Worm (Caenorhabditis elegans) whole organism, midembryonic: ENCODE data around the gene H04D03.4.
A peak's percentile ranks its signal among the peaks of the same experiment; 100 is the strongest.
"Not testable (repeated sequence)": the region's sequence is repeated elsewhere in the genome, so short reads cannot be mapped to it uniquely, and the experiment has no call there.

ENCODE experiments used
- T22C8.4 ChIP-seq: fragments of 200-800 bp; sonication (Bioruptor generic); IDR thresholded peaks from 2 replicates; pipeline ENCODE4 v1.3.6; 2022; ENCODE audit warnings: missing genetic modification characterization, missing compliant biosample characterization
- cog-1 ChIP-seq: sonication (generic microtip); optimal IDR thresholded peaks from 2 replicates; lab custom pipeline; 2016; ENCODE audit warnings: missing genetic modification characterization, missing compliant biosample characterization
- flt-1 ChIP-seq: fragments of 200-800 bp; sonication (Bioruptor generic); IDR thresholded peaks from 2 replicates; pipeline ENCODE4 v1.3.6; 2022; ENCODE audit warnings: missing genetic modification characterization, missing compliant biosample characterization
- klf-2 ChIP-seq: fragments of 200-800 bp; sonication (Bioruptor generic); conservative IDR thresholded peaks from 2 replicates; pipeline ENCODE4 v1.3.6; 2022; ENCODE audit warnings: missing genetic modification reagents, missing genetic modification characterization, missing compliant biosample characterization
- med-1 ChIP-seq: sonication (generic microtip); optimal IDR thresholded peaks from 2 replicates; lab custom pipeline; 2017; ENCODE audit warnings: missing genetic modification characterization, mild to moderate bottlenecking, missing compliant biosample characterization, antibody characterized with exemption, missing genetic modification reagents; ENCODE audit not compliant: insufficient read depth
- ref-1 ChIP-seq: fragments of 200-800 bp; sonication (Bioruptor generic); conservative IDR thresholded peaks from 2 replicates; pipeline ENCODE4 v1.3.6; 2022; ENCODE audit warnings: missing genetic modification reagents, missing genetic modification characterization, missing compliant biosample characterization
- tab-1 ChIP-seq: fragments of 200-800 bp; sonication (Bioruptor generic); IDR thresholded peaks from 2 replicates; pipeline ENCODE4 v1.3.6; 2022; ENCODE audit warnings: missing genetic modification characterization, missing compliant biosample characterization
- ztf-23 ChIP-seq: fragments of 200-800 bp; sonication (Bioruptor generic); IDR thresholded peaks from 2 replicates; pipeline ENCODE4 v1.3.6; 2022; ENCODE audit warnings: missing genetic modification reagents, missing genetic modification characterization, missing compliant biosample characterization
- ztf-29 ChIP-seq: fragments of 200-800 bp; sonication (Bioruptor generic); IDR thresholded peaks from 2 replicates; pipeline ENCODE4 v1.3.6; 2022; ENCODE audit warnings: missing genetic modification reagents, missing genetic modification characterization, missing compliant biosample characterization

The H04D03.4 gene

DNA sequence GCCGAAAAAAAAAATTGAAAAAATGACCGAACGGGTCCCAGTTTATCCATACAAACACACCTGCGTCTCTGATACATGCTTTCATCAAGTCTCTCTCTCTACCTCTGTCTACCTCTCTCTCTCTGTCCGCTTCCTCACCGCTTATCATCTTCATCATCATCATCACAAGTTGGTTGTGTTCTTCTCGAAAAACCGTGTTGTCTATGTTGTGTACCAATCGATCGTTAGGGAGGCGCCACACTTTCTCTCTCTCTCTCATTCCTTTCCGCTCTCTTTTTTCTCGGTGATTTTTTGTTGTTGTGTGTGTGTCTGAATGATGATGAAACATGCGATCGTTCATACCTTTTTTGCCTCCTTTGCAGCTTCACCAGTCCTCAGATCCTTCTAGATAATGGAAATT lies 12.7 kb upstream of the H04D03.4 start:
- TF ChIP-seq ztf-23 (GFP tag; lab: Robert Waterston, UW) (no peak), med-1 (GFP tag; lab: Kevin White, UChicago) (no peak), cog-1 (tag; lab: Kevin White, UChicago) (no peak), klf-2 (GFP tag; lab: Robert Waterston, UW) (no peak), tab-1 (GFP tag; lab: Robert Waterston, UW) (no peak), T22C8.4 (no peak), ztf-29 (GFP tag; lab: Robert Waterston, UW) (no peak), flt-1 (GFP tag; lab: Robert Waterston, UW) (no peak), ref-1 (GFP tag; lab: Robert Waterston, UW) (no peak)

DNA sequence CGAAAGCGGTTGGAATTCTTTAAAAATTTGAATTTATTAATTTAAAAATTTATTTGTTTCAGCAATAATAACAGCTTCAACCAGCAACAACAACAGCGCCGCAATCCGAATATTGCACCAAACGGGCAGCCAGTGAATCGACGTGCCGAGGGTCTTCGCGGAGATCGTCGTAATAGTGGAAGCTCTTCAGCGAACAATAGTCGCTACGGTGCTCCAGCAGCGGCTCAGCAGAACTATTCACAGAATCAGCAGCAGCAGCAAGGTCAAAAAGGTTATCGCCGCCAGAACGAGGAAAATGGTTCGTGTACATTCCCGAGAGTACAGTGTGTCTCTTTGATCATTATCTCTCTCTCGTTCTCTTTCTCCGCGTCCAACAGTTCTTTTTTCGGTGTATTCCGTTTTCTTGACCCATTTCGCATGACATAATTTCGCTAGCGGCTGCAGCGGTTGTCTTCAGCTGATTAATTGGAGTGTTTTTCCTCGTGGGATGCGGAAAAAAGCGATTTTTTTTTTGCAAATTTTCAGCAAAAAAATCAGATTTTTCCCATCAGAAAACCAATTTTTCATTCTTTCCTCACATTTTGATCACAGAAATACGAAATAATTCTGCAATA lies 12.1 kb upstream of the H04D03.4 start:
- TF ChIP-seq flt-1 (GFP tag; lab: Robert Waterston, UW) (no peak), cog-1 (tag; lab: Kevin White, UChicago) (no peak), ztf-29 (GFP tag; lab: Robert Waterston, UW) (no peak), T22C8.4 (no peak), klf-2 (GFP tag; lab: Robert Waterston, UW) (no peak), ref-1 (GFP tag; lab: Robert Waterston, UW) (no peak), tab-1 (GFP tag; lab: Robert Waterston, UW) (no peak), med-1 (GFP tag; lab: Kevin White, UChicago) (no peak)

DNA sequence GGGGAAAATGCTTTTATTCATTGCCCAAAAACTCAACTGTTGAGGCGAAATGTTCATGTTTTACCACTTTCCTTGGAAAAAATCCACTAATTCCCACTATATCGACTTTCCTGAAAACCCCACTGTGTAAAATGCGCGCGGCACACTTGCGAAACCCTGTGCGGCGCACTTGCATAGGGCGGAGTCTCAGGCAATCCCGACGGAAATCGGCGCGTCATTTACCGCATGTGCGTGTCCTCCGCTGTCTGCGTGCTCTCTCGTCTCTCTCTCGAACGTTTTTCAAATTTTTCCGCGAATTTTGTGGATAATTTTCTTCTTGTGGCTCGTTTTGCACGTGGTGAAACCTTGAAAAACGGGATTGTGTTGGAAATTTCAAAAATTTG lies 10.2 kb upstream of the H04D03.4 start, which contains the start of gene atx-2:
TSS of gene atx-2 (plus strand) at position 226 of the 383 bp plus-strand sequence.
- TF ChIP-seq tab-1 (GFP tag; lab: Robert Waterston, UW), result peak; percentile 98
- peak; percentile 98 for TF ChIP-seq ztf-23 (GFP tag; lab: Robert Waterston, UW)
- TF ChIP-seq cog-1 (tag; lab: Kevin White, UChicago), result peak; percentile 95
- TF ChIP-seq flt-1 (GFP tag; lab: Robert Waterston, UW), result peak; percentile 99
- TF ChIP-seq med-1 (GFP tag; lab: Kevin White, UChicago), result peak; percentile 99
- peak; percentile 98 for TF ChIP-seq ztf-29 (GFP tag; lab: Robert Waterston, UW)
- peak; percentile 98 for TF ChIP-seq T22C8.4
- peak; percentile 99 for TF ChIP-seq klf-2 (GFP tag; lab: Robert Waterston, UW)
- TF ChIP-seq ref-1 (GFP tag; lab: Robert Waterston, UW), result peak; percentile 91

DNA sequence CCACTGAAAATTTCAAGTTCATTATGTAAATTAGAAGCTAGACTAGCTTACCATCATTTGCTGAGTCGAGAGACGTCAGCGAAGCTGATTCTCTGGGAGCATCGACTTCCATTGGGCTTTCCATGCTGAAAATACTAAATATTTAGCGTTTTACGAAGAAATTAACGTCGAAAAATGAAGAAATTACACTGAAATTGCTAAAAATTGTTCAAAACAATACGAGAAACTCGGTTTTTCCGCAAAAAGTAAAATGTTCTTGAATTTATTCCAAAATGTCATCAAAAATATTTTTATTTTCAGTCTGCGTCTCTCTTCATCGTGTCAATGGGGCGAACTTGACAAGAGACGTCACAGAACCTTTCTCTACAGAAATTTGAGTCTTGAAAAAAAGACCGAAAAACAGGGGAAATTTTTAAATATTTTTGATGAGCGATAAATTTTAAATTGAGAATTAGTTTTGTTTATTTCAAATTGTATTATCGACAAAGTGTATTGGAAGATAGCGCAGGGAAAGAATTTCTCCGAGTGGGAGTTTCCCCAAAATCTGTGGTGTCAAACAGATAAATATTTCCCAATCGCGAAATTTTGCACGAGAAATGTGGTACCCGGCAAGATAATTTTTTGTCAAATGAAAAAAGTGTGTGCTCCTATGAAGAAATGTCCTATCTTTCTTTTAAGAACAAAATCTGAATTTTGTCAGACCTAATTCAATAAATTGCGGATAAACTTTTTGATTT lies 9.7 kb upstream of the H04D03.4 start, which contains the start of gene ecps-1:
TSS of gene ecps-1 (minus strand) at position 125 of the 737 bp plus-strand sequence.
- 0 out of 2 replicates have a peak, but pooled peaks have one; percentile 6 for TF ChIP-seq T22C8.4
- TF ChIP-seq flt-1 (GFP tag; lab: Robert Waterston, UW), result peak; percentile 77
- peak; percentile 90 for TF ChIP-seq ztf-23 (GFP tag; lab: Robert Waterston, UW)
- TF ChIP-seq med-1 (GFP tag; lab: Kevin White, UChicago), result no peak
- peak; percentile 59 for TF ChIP-seq cog-1 (tag; lab: Kevin White, UChicago)
- no peak for TF ChIP-seq ref-1 (GFP tag; lab: Robert Waterston, UW)
- TF ChIP-seq ztf-29 (GFP tag; lab: Robert Waterston, UW), result 0 out of 2 replicates have a peak, but pooled peaks have one; percentile 39
- TF ChIP-seq klf-2 (GFP tag; lab: Robert Waterston, UW), result peak; percentile 79
- TF ChIP-seq tab-1 (GFP tag; lab: Robert Waterston, UW), result no peak

DNA sequence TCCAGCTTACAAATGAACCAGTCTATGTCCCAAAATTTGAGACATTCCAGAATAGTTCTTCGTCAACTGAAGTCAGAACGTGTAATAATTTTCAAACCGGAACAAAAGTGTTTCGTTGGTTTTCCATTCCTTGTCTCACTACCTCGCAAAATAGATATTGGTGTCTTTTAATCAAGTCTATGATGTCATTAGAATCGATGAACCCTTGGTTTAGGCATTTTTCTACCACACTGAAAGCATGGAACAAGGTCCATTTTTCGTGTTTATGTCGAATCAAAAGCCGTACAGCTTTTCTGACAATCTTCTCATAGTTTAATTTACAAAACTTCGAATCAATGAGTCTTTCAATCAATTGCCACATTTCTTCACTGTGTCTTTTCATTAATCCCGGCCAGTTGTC lies 4.2 kb downstream of the H04D03.4 start, which contains the start of gene H04D03.7:
TSS of gene H04D03.7 (minus strand) at position 101 of the 400 bp plus-strand sequence.
- TF ChIP-seq tab-1 (GFP tag; lab: Robert Waterston, UW) (no peak), med-1 (GFP tag; lab: Kevin White, UChicago) (no peak), ztf-23 (GFP tag; lab: Robert Waterston, UW) (no peak), T22C8.4 (no peak), cog-1 (tag; lab: Kevin White, UChicago) (no peak), klf-2 (GFP tag; lab: Robert Waterston, UW) (no peak), ztf-29 (GFP tag; lab: Robert Waterston, UW) (no peak), flt-1 (GFP tag; lab: Robert Waterston, UW) (no peak), ref-1 (GFP tag; lab: Robert Waterston, UW) (no peak)

DNA sequence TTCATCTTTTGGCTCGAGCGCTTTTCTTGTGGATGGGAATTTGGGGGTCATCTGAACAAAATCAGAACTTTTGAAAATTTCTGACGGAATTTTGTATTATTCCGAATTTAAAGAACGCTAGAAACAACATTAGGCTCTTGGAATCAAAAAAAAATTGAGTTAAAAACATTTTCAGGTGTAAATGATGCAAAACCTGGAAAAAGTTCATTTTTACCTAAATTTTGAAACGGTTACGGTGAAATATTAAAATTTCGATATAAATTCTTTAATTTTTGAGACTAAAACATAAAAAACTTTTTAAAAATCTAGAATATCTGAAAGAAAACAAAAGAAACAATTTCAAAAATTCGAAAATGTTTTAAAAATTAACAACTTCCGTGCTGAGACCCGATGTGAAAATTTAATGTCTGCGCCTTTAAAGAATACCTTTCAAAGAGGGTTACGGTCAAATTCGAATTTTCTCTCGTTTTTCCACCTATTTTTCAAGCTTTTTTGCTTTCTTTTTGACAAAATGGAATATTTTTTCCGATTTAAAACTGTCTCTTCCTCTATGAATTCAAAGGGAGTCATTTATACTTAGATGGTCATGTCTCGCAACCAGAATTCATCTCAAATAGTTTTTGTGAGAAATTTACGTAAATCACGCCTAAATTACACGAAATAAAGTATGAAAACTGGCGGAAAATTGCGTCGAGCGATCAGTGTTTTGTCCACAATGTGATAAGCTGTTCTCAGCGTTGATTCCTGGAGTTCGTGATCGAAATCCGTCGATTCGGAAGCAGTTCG lies 8.4 kb downstream of the H04D03.4 start, which contains the start of the genes H04D03.2 and ecps-2:
TSS of gene H04D03.2 (minus strand) at position 51 of the 786 bp plus-strand sequence.
TSS of gene ecps-2 (plus strand) at position 736 of the 786 bp plus-strand sequence.
- TF ChIP-seq ref-1 (GFP tag; lab: Robert Waterston, UW), result no peak
- no peak for TF ChIP-seq ztf-29 (GFP tag; lab: Robert Waterston, UW)

DNA sequence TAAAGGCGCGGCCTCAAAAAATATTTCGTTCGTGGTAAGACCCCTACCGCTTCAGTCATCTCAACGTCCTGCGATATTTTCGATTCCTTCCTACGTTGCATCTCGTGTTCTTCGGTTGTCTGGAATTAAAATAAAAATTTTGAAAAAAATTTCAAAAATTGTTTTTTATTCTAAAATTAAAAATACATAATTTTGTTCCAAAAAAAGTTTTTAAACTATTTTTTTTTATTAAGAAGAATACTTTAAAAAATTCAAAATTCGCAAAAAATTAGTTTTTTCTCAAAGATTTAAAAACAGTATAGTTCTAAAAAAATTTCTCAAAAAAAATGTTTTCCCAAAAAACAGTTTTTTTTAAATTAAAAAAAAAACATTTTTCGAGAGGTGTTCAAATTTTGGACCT lies 12.1 kb downstream of the H04D03.4 start, which contains the start of gene H04D03.6:
TSS of gene H04D03.6 (minus strand) at position 101 of the 400 bp plus-strand sequence.
- not testable (repeated sequence) for TF ChIP-seq T22C8.4; ref-1 (GFP tag; lab: Robert Waterston, UW); cog-1 (tag; lab: Kevin White, UChicago)
